Fruit fly (Drosophila melanogaster) whole organism, embryonic: Measurements from ENCODE around the gene Pstk.

Experiments used
- CG11093 ChIP-seq: fragments of 200-800 bp; sonication (Bioruptor generic); IDR thresholded peaks from 3 replicates; pipeline ENCODE4 v1.3.6; 2022; ENCODE audit warnings: missing biosample characterization, missing genetic modification characterization
- CG12071 ChIP-seq: fragments of 200-800 bp; sonication (Bioruptor generic); optimal IDR thresholded peaks from 3 replicates; lab custom pipeline; 2018; ENCODE audit warnings: missing biosample characterization, mild to moderate bottlenecking, missing genetic modification characterization
- CG1233 ChIP-seq: fragments of 200-800 bp; sonication (Bioruptor generic); optimal IDR thresholded peaks from 4 replicates; lab custom pipeline; 2018; ENCODE audit warnings: missing biosample characterization, mild to moderate bottlenecking, missing genetic modification characterization
- CG12942 ChIP-seq: fragments of 200-800 bp; sonication (Bioruptor generic); optimal IDR thresholded peaks from 3 replicates; lab custom pipeline; 2016; ENCODE audit warnings: missing biosample characterization, missing genetic modification characterization
- CG13123 ChIP-seq: fragments of 200-800 bp; sonication (Bioruptor generic); optimal IDR thresholded peaks from 2 replicates; lab custom pipeline; 2016; ENCODE audit warnings: missing biosample characterization, missing genetic modification characterization
- CG13424 ChIP-seq: fragments of 200-800 bp; sonication (Bioruptor generic); optimal IDR thresholded peaks from 2 replicates; lab custom pipeline; 2019; ENCODE audit warnings: missing biosample characterization, mild to moderate bottlenecking, missing genetic modification characterization, moderate library complexity
- CG13624 ChIP-seq: fragments of 200-800 bp; sonication (Bioruptor generic); optimal IDR thresholded peaks from 2 replicates; lab custom pipeline; 2016; ENCODE audit warnings: missing biosample characterization, missing genetic modification characterization
- CG14667 ChIP-seq: fragments of 200-800 bp; sonication (Bioruptor generic); IDR thresholded peaks from 2 replicates; pipeline ENCODE4 v1.3.6; 2022; ENCODE audit warnings: missing biosample characterization, missing genetic modification characterization
- CG15011 ChIP-seq: fragments of 200-800 bp; sonication (Bioruptor generic); optimal IDR thresholded peaks from 3 replicates; lab custom pipeline; 2018; ENCODE audit warnings: missing biosample characterization, mild to moderate bottlenecking, missing genetic modification characterization
- CG1529 ChIP-seq: fragments of 200-800 bp; sonication (Bioruptor generic); optimal IDR thresholded peaks from 3 replicates; lab custom pipeline; 2018; ENCODE audit warnings: missing biosample characterization, missing genetic modification characterization
- CG15601 ChIP-seq: fragments of 200-800 bp; sonication (Bioruptor generic); optimal IDR thresholded peaks from 3 replicates; lab custom pipeline; 2019; ENCODE audit warnings: missing biosample characterization, mild to moderate bottlenecking, missing genetic modification characterization, moderate library complexity
- CG1603 ChIP-seq: fragments of 200-800 bp; sonication (Bioruptor generic); optimal IDR thresholded peaks from 2 replicates; lab custom pipeline; 2019; ENCODE audit warnings: missing biosample characterization, mild to moderate bottlenecking, missing genetic modification characterization, moderate library complexity
- CG1647 ChIP-seq: fragments of 200-800 bp; sonication (Bioruptor generic); optimal IDR thresholded peaks from 3 replicates; lab custom pipeline; 2016; ENCODE audit warnings: missing biosample characterization, missing genetic modification characterization
- CG16813 ChIP-seq: fragments of 200-800 bp; sonication (Bioruptor generic); IDR thresholded peaks from 3 replicates; pipeline ENCODE4 v1.3.6; 2022; ENCODE audit warnings: missing biosample characterization, missing genetic modification characterization; ENCODE audit not compliant: partially characterized antibody
- CG17359 ChIP-seq: fragments of 200-800 bp; sonication (Bioruptor generic); optimal IDR thresholded peaks from 3 replicates; lab custom pipeline; 2018; ENCODE audit warnings: missing biosample characterization, mild to moderate bottlenecking, missing genetic modification characterization, moderate library complexity
- CG17361 ChIP-seq: fragments of 200-800 bp; sonication (Bioruptor generic); IDR thresholded peaks from 3 replicates; pipeline ENCODE4 v1.3.6; 2022; ENCODE audit warnings: missing biosample characterization, missing genetic modification characterization
- CG17829 ChIP-seq: fragments of 200-800 bp; optimal IDR thresholded peaks from 2 replicates; lab custom pipeline; 2019; ENCODE audit warnings: missing biosample characterization, mild to moderate bottlenecking, missing genetic modification characterization, moderate library complexity
- CG18011 ChIP-seq: fragments of 200-800 bp; sonication (Bioruptor generic); optimal IDR thresholded peaks from 2 replicates; lab custom pipeline; 2017; ENCODE audit warnings: missing biosample characterization, missing genetic modification characterization, mild to moderate bottlenecking, moderate library complexity, missing genotype
- CG3838 ChIP-seq: fragments of 200-800 bp; sonication (Bioruptor generic); optimal IDR thresholded peaks from 3 replicates; lab custom pipeline; 2016; ENCODE audit warnings: missing biosample characterization, missing genetic modification characterization
- CG6654 ChIP-seq: fragments of 200-800 bp; sonication (Bioruptor generic); optimal IDR thresholded peaks from 2 replicates; lab custom pipeline; 2017; ENCODE audit warnings: missing biosample characterization, mild to moderate bottlenecking, missing genetic modification characterization
- CG7271 ChIP-seq: fragments of 200-800 bp; sonication (Bioruptor generic); optimal IDR thresholded peaks from 2 replicates; lab custom pipeline; 2018; ENCODE audit warnings: missing biosample characterization, mild to moderate bottlenecking, missing genetic modification characterization, moderate library complexity
- CG7357 ChIP-seq: fragments of 200-800 bp; sonication (Bioruptor generic); IDR thresholded peaks from 3 replicates; pipeline ENCODE4 v1.3.6; 2022; ENCODE audit warnings: missing biosample characterization, missing genetic modification characterization
- CG7963 ChIP-seq: fragments of 200-800 bp; sonication (Bioruptor generic); IDR thresholded peaks from 3 replicates; pipeline ENCODE4 v1.3.6; 2022; ENCODE audit warnings: missing biosample characterization, missing genetic modification characterization; ENCODE audit not compliant: partially characterized antibody
- CG7987 ChIP-seq: fragments of 200-800 bp; sonication (Bioruptor generic); optimal IDR thresholded peaks from 2 replicates; lab custom pipeline; 2018; ENCODE audit warnings: missing biosample characterization, mild to moderate bottlenecking, missing genetic modification characterization, moderate library complexity
- CG8478 ChIP-seq: fragments of >200 bp; optimal IDR thresholded peaks from 2 replicates; lab custom pipeline; 2018
- CTCF ChIP-seq: fragments of 200-800 bp; sonication (Bioruptor generic); optimal IDR thresholded peaks from 2 replicates; lab custom pipeline; 2017; ENCODE audit warnings: missing biosample characterization, mild to moderate bottlenecking, missing genetic modification characterization, moderate library complexity
- Camta ChIP-seq: fragments of 200-800 bp; sonication (Bioruptor generic); optimal IDR thresholded peaks from 2 replicates; lab custom pipeline; 2016; ENCODE audit warnings: missing biosample characterization, missing genetic modification characterization
- ERR ChIP-seq: fragments of 200-800 bp; sonication (Bioruptor generic); optimal IDR thresholded peaks from 2 replicates; lab custom pipeline; 2016; ENCODE audit warnings: missing biosample characterization, missing genetic modification characterization
- Ets65A ChIP-seq: fragments of 200-800 bp; sonication (Bioruptor generic); peaks from one replicate; lab custom pipeline; 2016; ENCODE audit warnings: missing biosample characterization, missing genetic modification characterization
- Fer1 ChIP-seq: fragments of 200-800 bp; sonication (Bioruptor generic); optimal IDR thresholded peaks from 2 replicates; lab custom pipeline; 2017; ENCODE audit warnings: missing biosample characterization, mild to moderate bottlenecking, missing genetic modification characterization
- HHEX ChIP-seq: fragments of 200-800 bp; sonication (Bioruptor generic); optimal IDR thresholded peaks from 3 replicates; lab custom pipeline; 2017; ENCODE audit warnings: missing biosample characterization, mild to moderate bottlenecking, missing genetic modification characterization, missing genetic modification reagents
- HLH4C ChIP-seq: fragments of 200-800 bp; sonication (Bioruptor generic); IDR thresholded peaks from 3 replicates; pipeline ENCODE4 v1.3.6; 2022; ENCODE audit warnings: missing biosample characterization, missing genetic modification characterization; ENCODE audit not compliant: partially characterized antibody
- Hmr ChIP-seq: fragments of 200-800 bp; sonication (Bioruptor generic); optimal IDR thresholded peaks from 3 replicates; lab custom pipeline; 2017; ENCODE audit warnings: mild to moderate bottlenecking, missing biosample characterization, missing genetic modification reagents, missing genetic modification characterization
- Hr78 ChIP-seq, 2 experiments: fragments of 200-800 bp in 1 of 2; fragments of >200 bp in 1 of 2; sonication (Bioruptor generic) in 1 of 2; optimal IDR thresholded peaks; 2 replicates each; lab custom pipeline; 2017 to 2019; ENCODE audit warnings: missing biosample characterization in 2 of 2, missing genetic modification characterization in 2 of 2, mild to moderate bottlenecking in 1 of 2, moderate library complexity in 1 of 2
- Med ChIP-seq: fragments of 200-800 bp; sonication (Bioruptor generic); peaks from one replicate; lab custom pipeline; 2016; ENCODE audit warnings: missing biosample characterization, missing genetic modification characterization, mild to moderate bottlenecking, inconsistent platforms, moderate library complexity
- Side ChIP-seq: fragments of 200-800 bp; sonication (Bioruptor generic); optimal IDR thresholded peaks from 2 replicates; lab custom pipeline; 2016; ENCODE audit warnings: missing biosample characterization, missing genetic modification characterization
- Sry-β ChIP-seq: fragments of 200-800 bp; sonication (Bioruptor generic); optimal IDR thresholded peaks from 2 replicates; lab custom pipeline; 2018; ENCODE audit warnings: missing biosample characterization, mild to moderate bottlenecking, missing genetic modification characterization, moderate library complexity
- Sry-δ ChIP-seq: fragments of 200-800 bp; sonication (Bioruptor generic); optimal IDR thresholded peaks from 2 replicates; lab custom pipeline; 2016; ENCODE audit warnings: missing biosample characterization, missing genetic modification characterization
- ara ChIP-seq: fragments of 200-800 bp; sonication (Bioruptor generic); IDR thresholded peaks from 2 replicates; pipeline ENCODE4 v1.3.6; 2022; ENCODE audit warnings: missing biosample characterization, missing genetic modification characterization
- cato ChIP-seq: fragments of 200-800 bp; sonication (Bioruptor generic); optimal IDR thresholded peaks from 2 replicates; lab custom pipeline; 2016; ENCODE audit warnings: missing biosample characterization, missing genetic modification characterization, borderline replicate concordance
- caup ChIP-seq: fragments of 200-800 bp; sonication (Bioruptor generic); optimal IDR thresholded peaks from 3 replicates; lab custom pipeline; 2017; ENCODE audit warnings: missing biosample characterization, mild to moderate bottlenecking, missing genetic modification characterization, moderate library complexity; ENCODE audit not compliant: severe bottlenecking
- crol ChIP-seq: fragments of 200-800 bp; sonication (Bioruptor generic); IDR thresholded peaks from 2 replicates; pipeline ENCODE4 v1.3.6; 2022; ENCODE audit warnings: missing biosample characterization, missing genetic modification characterization
- ems ChIP-seq: fragments of 200-800 bp; sonication (Bioruptor generic); optimal IDR thresholded peaks from 3 replicates; lab custom pipeline; 2016; ENCODE audit warnings: missing biosample characterization, missing genetic modification characterization
- exex ChIP-seq: fragments of 200-800 bp; sonication (Bioruptor generic); optimal IDR thresholded peaks from 4 replicates; lab custom pipeline; 2018; ENCODE audit warnings: missing biosample characterization, mild to moderate bottlenecking, missing genetic modification characterization, moderate library complexity
- eyg ChIP-seq: fragments of 200-800 bp; sonication (Bioruptor generic); optimal IDR thresholded peaks from 3 replicates; lab custom pipeline; 2016; ENCODE audit warnings: missing biosample characterization, missing genetic modification characterization
- klu ChIP-seq: fragments of 200-800 bp; sonication (Bioruptor generic); IDR thresholded peaks from 2 replicates; pipeline ENCODE4 v1.3.6; 2022; ENCODE audit warnings: missing biosample characterization, missing genetic modification characterization
- odd ChIP-seq: fragments of 200-800 bp; sonication (Bioruptor generic); optimal IDR thresholded peaks from 2 replicates; lab custom pipeline; 2017; ENCODE audit warnings: missing biosample characterization, mild to moderate bottlenecking, missing genetic modification characterization
- row ChIP-seq: fragments of 200-800 bp; sonication (Bioruptor generic); IDR thresholded peaks from 3 replicates; pipeline ENCODE4 v1.3.6; 2022; ENCODE audit warnings: missing biosample characterization, missing genetic modification characterization
- tll ChIP-seq, 2 experiments: fragments of 200-800 bp in 1 of 2; fragments of >200 bp in 1 of 2; sonication (Bioruptor generic) in 1 of 2; optimal IDR thresholded peaks; 2 replicates each; lab custom pipeline; 2017 to 2019; ENCODE audit warnings: missing biosample characterization in 2 of 2, missing genetic modification characterization in 2 of 2, mild to moderate bottlenecking in 1 of 2, moderate library complexity in 1 of 2
- trh ChIP-seq: fragments of 200-800 bp; sonication (Bioruptor generic); optimal IDR thresholded peaks from 2 replicates; lab custom pipeline; 2016; ENCODE audit warnings: missing biosample characterization, missing genetic modification characterization
- unc-4 ChIP-seq: fragments of 200-800 bp; sonication (Bioruptor generic); IDR thresholded peaks from 2 replicates; pipeline ENCODE4 v1.3.6; 2022; ENCODE audit warnings: missing biosample characterization, missing genetic modification characterization; ENCODE audit not compliant: partially characterized antibody

The Pstk gene

DNA sequence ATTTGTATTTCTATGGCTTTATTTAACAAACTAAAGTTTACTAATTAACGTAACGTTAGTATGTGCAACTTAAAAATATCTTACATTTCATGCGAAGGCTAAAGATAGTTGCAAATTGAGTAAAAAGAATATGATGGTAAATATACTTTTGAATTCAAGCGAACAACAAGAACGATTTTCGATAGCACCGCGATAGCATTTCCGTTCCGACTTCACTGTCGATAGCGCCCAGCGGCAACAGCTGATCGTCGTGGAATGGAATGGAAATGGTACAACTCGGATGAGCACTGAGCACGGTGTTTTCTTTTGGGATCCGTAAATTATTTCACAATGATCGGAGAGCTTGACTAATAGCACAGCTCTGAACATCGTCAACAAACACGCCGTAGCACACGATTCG lies 4.9 kb downstream of the Pstk start (continued):
- TF ChIP-seq CG11093 (GFP tag; lab: Robert Waterston, UW) (no peak), row (no peak; the same call in 2 of the 3 replicates), CG15011 (GFP tag; lab: Kevin White, UChicago) (no peak), CG3838 (GFP tag; lab: Kevin White, UChicago) (no peak), Camta (GFP tag; lab: Kevin White, UChicago) (no peak), klu (GFP tag; lab: Robert Waterston, UW) (no peak), eyg (GFP tag; lab: Kevin White, UChicago) (peak; percentile 41), CG7271 (peak; percentile 76), CG7987 (GFP tag; lab: Kevin White, UChicago) (peak; percentile 91), Sry-β (no peak), CG13624 (GFP tag; lab: Kevin White, UChicago) (peak; percentile 35), ERR (GFP tag; lab: Kevin White, UChicago) (no peak), CG1647 (GFP tag; lab: Kevin White, UChicago) (no peak), CG12942 (no peak), CG15601 (tag; lab: Kevin White, UChicago) (peak; percentile 40), odd (peak; percentile 70), CG17361 (no peak; the same call in 2 of the 3 replicates), CG7357 (GFP tag; lab: Robert Waterston, UW) (no peak), Sry-δ (GFP tag; lab: Kevin White, UChicago) (peak; percentile 46), CG1233 (GFP tag; lab: Kevin White, UChicago) (peak; percentile 71), CG17359 (tag; lab: Kevin White, UChicago) (peak; percentile 39), crol (GFP tag; lab: Robert Waterston, UW) (no peak), Ets65A (no peak), HHEX (GFP tag; lab: Kevin White, UChicago) (peak; percentile 64), CG1603 (tag; lab: Kevin White, UChicago) (peak; percentile 81), Fer1 (peak; percentile 84), ems (GFP tag; lab: Kevin White, UChicago) (peak; percentile 0), tll (GFP tag; optimal IDR thresholded peaks at IDR 0.05; lab: Kevin White, UChicago) (no peak), cato (GFP tag; lab: Kevin White, UChicago) (no peak), exex (tag; lab: Kevin White, UChicago) (peak; percentile 7), CG12071 (peak; percentile 82), CG16813 (GFP tag; lab: Robert Waterston, UW) (0 out of 3 replicates have a peak, but pooled peaks have one; percentile 33), Hmr (GFP tag; lab: Kevin White, UChicago) (peak; percentile 75), CG14667 (GFP tag; lab: Robert Waterston, UW) (no peak), Side (GFP tag; lab: Kevin White, UChicago) (peak; percentile 51), CG18011 (GFP tag; lab: Kevin White, UChicago) (peak; percentile 52), CG1529 (GFP tag; lab: Kevin White, UChicago) (no peak), CTCF (GFP tag; lab: Kevin White, UChicago) (peak; percentile 14), trh (GFP tag; lab: Kevin White, UChicago) (no peak), CG17829 (tag; lab: Kevin White, UChicago) (peak; percentile 44), Med (GFP tag; lab: Kevin White, UChicago) (peak; percentile 90), ara (GFP tag; lab: Robert Waterston, UW) (no peak), CG13424 (peak; percentile 20), CG7963 (GFP tag; lab: Robert Waterston, UW) (no peak), unc-4 (GFP tag; lab: Robert Waterston, UW) (peak; percentile 56), Hr78 (GFP tag; optimal IDR thresholded peaks at IDR 0.05; lab: Kevin White, UChicago) (no peak), caup (GFP tag; lab: Kevin White, UChicago) (peak; percentile 82), HLH4C (GFP tag; lab: Robert Waterston, UW) (0 out of 3 replicates have a peak, but pooled peaks have one; percentile 43), CG13123 (GFP tag; lab: Kevin White, UChicago) (no peak), CG6654 (GFP tag; lab: Kevin White, UChicago) (no peak), CG8478 (no peak)
